ENCODE assay signal across 6 worm cellular contexts in the genomic region with DNA sequence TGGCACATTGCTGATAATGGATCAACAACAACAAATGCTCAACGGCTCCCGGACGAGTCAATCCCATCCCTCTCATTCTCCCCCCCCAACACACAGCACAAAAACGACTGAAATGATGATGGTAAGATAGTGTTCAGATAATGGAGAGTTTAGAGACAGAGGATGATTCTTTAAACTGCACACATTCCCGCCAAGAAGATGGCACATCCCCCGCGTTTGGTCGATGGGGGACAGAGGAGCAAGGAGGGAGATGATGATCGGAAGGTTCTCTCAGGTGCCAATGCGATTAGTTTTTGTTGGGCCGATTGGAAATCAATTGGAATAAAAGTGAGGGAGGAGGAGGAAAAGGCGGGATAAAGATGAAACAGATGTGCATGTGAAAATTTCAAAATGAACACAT.
TF ChIP-seq lines count a peak whose summit lies in the region.

No protein-coding gene starts in this region.

TF ChIP-seq in whole organism, L1 larva, 84 proteins besides CTCF, POLR2A, EP300 and RAD21 (continues in another document):
- TF ChIP-seq nhr-19 (GFP tag; conservative IDR thresholded peaks at IDR 0.05; lab: Robert Waterston, UW), result peak; percentile 43; the same call in 1 of the 2 replicates
- TF ChIP-seq blmp-1 (tag; optimal IDR thresholded peaks at IDR 0.05; lab: Kevin White, UChicago), result no peak
- TF ChIP-seq jun-1 (tag; optimal IDR thresholded peaks at IDR 0.05; lab: Kevin White, UChicago), result no peak
- no peak for TF ChIP-seq fkh-4 (tag; optimal IDR thresholded peaks at IDR 0.05; lab: Kevin White, UChicago; ENCODE audit: borderline replicate concordance)
- peak; percentile 92 for TF ChIP-seq pag-3 (tag; optimal IDR thresholded peaks at IDR 0.05; lab: Kevin White, UChicago; ENCODE audit: borderline replicate concordance, insufficient read depth)
- no peak for TF ChIP-seq ztf-11 (tag; optimal IDR thresholded peaks at IDR 0.05; lab: Kevin White, UChicago)
- peak; percentile 65 for TF ChIP-seq unc-130 (tag; optimal IDR thresholded peaks at IDR 0.05; lab: Kevin White, UChicago)
- peak; percentile 61 for TF ChIP-seq nhr-71 (tag; optimal IDR thresholded peaks at IDR 0.05; lab: Kevin White, UChicago)
- no peak for TF ChIP-seq pax-3 (tag; optimal IDR thresholded peaks at IDR 0.05; lab: Kevin White, UChicago)
- no peak for TF ChIP-seq tlp-1 (tag; optimal IDR thresholded peaks at IDR 0.05; lab: Kevin White, UChicago)
- no peak for TF ChIP-seq hlh-17 (GFP tag; optimal IDR thresholded peaks at IDR 0.05; lab: Kevin White, UChicago; ENCODE audit: borderline replicate concordance)
- no peak for TF ChIP-seq vab-15 (tag; optimal IDR thresholded peaks at IDR 0.05; lab: Kevin White, UChicago)
- TF ChIP-seq sptf-1 (tag; optimal IDR thresholded peaks at IDR 0.05; lab: Kevin White, UChicago), result no peak

TF ChIP-seq in whole organism, L2 larva, 48 proteins besides CTCF, POLR2A, EP300 and RAD21 (continues in another document):
- no peak for TF ChIP-seq lsy-2 (tag; optimal IDR thresholded peaks at IDR 0.05; lab: Kevin White, UChicago)
- peak; percentile 59 for TF ChIP-seq nhr-129 (tag; optimal IDR thresholded peaks at IDR 0.05; lab: Kevin White, UChicago)
- no peak for TF ChIP-seq nhr-77 (tag; optimal IDR thresholded peaks at IDR 0.05; lab: Kevin White, UChicago)
- no peak for TF ChIP-seq sem-4 (tag; optimal IDR thresholded peaks at IDR 0.05; lab: Kevin White, UChicago)
- peak; percentile 43 for TF ChIP-seq F13H6.1 (tag; optimal IDR thresholded peaks at IDR 0.05; lab: Kevin White, UChicago)
- no peak for TF ChIP-seq ztf-1 (GFP tag; conservative IDR thresholded peaks at IDR 0.05; lab: Robert Waterston, UW)
- TF ChIP-seq nhr-25 (tag; optimal IDR thresholded peaks at IDR 0.05; lab: Kevin White, UChicago), result no peak
- TF ChIP-seq alr-1 (tag; optimal IDR thresholded peaks at IDR 0.05; lab: Kevin White, UChicago), result no peak
- TF ChIP-seq C34F6.9 (tag; optimal IDR thresholded peaks at IDR 0.05; lab: Kevin White, UChicago), result peak; percentile 40
- no peak for TF ChIP-seq skn-1 (tag; optimal IDR thresholded peaks at IDR 0.05; lab: Kevin White, UChicago)
- no peak for TF ChIP-seq Y55F3AM.14 (GFP tag; optimal IDR thresholded peaks at IDR 0.05; lab: Kevin White, UChicago)
- TF ChIP-seq unc-39 (tag; optimal IDR thresholded peaks at IDR 0.05; lab: Kevin White, UChicago), result no peak
- TF ChIP-seq egl-27 (tag; optimal IDR thresholded peaks at IDR 0.05; lab: Kevin White, UChicago), result no peak
- no peak for TF ChIP-seq aly-2 (tag; optimal IDR thresholded peaks at IDR 0.05; lab: Kevin White, UChicago)
- TF ChIP-seq mbf-1 (tag; optimal IDR thresholded peaks at IDR 0.05; lab: Kevin White, UChicago), result no peak
- no peak for TF ChIP-seq nhr-10 (tag; optimal IDR thresholded peaks at IDR 0.05; lab: Kevin White, UChicago)

TF ChIP-seq in whole organism, L3 larva, 47 proteins besides CTCF, POLR2A, EP300 and RAD21:
- TF ChIP-seq egl-27 (tag; optimal IDR thresholded peaks at IDR 0.05; lab: Kevin White, UChicago) (no peak), ama-1 (optimal IDR thresholded peaks at IDR 0.05; lab: Kevin White, UChicago) (no peak), lsy-12 (tag; optimal IDR thresholded peaks at IDR 0.05; lab: Kevin White, UChicago) (no peak), egl-5 (tag; optimal IDR thresholded peaks at IDR 0.05; lab: Kevin White, UChicago) (peak; percentile 67), nfya-1 (tag; optimal IDR thresholded peaks at IDR 0.05; lab: Kevin White, UChicago; ENCODE audit: insufficient read depth) (no peak), ztf-4 (tag; optimal IDR thresholded peaks at IDR 0.05; lab: Kevin White, UChicago) (no peak), ceh-28 (tag; optimal IDR thresholded peaks at IDR 0.05; lab: Kevin White, UChicago) (no peak), mml-1 (tag; optimal IDR thresholded peaks at IDR 0.05; lab: Kevin White, UChicago) (no peak)

TF ChIP-seq in whole organism, L4 larva, 104 proteins besides CTCF, POLR2A, EP300 and RAD21:
- 0 out of 2 replicates have a peak, but pooled peaks have one; percentile 26 for TF ChIP-seq hmg-1.1 (GFP tag; IDR thresholded peaks at IDR 0.05; lab: Robert Waterston, UW)
- TF ChIP-seq mxl-3 (GFP tag; optimal IDR thresholded peaks at IDR 0.05; lab: Kevin White, UChicago), result peak; percentile 28
- peak; percentile 67 for TF ChIP-seq nhr-11 (tag; optimal IDR thresholded peaks at IDR 0.05; lab: Kevin White, UChicago)
- TF ChIP-seq hlh-11 (tag; optimal IDR thresholded peaks at IDR 0.05; lab: Kevin White, UChicago), result peak; percentile 50
- TF ChIP-seq lin-39 (tag; optimal IDR thresholded peaks at IDR 0.05; lab: Kevin White, UChicago), result no peak
- no peak for TF ChIP-seq D1046.2 (GFP tag; IDR thresholded peaks at IDR 0.05; lab: Robert Waterston, UW)
- peak in 1 of 2 experiments; percentile 42 for TF ChIP-seq daf-16 (GFP tag; optimal IDR thresholded peaks at IDR 0.05; lab: Kevin White, UChicago)
- TF ChIP-seq daf-16 (tag; optimal IDR thresholded peaks at IDR 0.05; lab: Kevin White, UChicago), result no peak

TF ChIP-seq in whole organism, late embryonic, 69 proteins besides CTCF, POLR2A, EP300 and RAD21:
- peak; percentile 84 for TF ChIP-seq ceh-18 (tag; optimal IDR thresholded peaks at IDR 0.05; lab: Kevin White, UChicago)
- peak; percentile 41 for TF ChIP-seq unc-55 (GFP tag; optimal IDR thresholded peaks at IDR 0.05; lab: Kevin White, UChicago)
- peak; percentile 46 for TF ChIP-seq rnt-1 (tag; optimal IDR thresholded peaks at IDR 0.05; lab: Kevin White, UChicago)
- no peak for TF ChIP-seq fkh-6 (tag; optimal IDR thresholded peaks at IDR 0.05; lab: Kevin White, UChicago)
- TF ChIP-seq tbx-7 (tag; optimal IDR thresholded peaks at IDR 0.05; lab: Kevin White, UChicago), result no peak
TF ChIP-seq in whole organism, late embryonic: peak in this region for 3.

TF ChIP-seq in whole organism, mixed stage, embryonic, 35 proteins besides CTCF, POLR2A, EP300 and RAD21:
- TF ChIP-seq unc-39 (tag; optimal IDR thresholded peaks at IDR 0.05; lab: Kevin White, UChicago) (no peak), mab-5 (tag; optimal IDR thresholded peaks at IDR 0.05; lab: Kevin White, UChicago) (no peak), nhr-28 (tag; optimal IDR thresholded peaks at IDR 0.05; lab: Kevin White, UChicago) (no peak), ceh-83 (GFP tag; optimal IDR thresholded peaks at IDR 0.05; lab: Kevin White, UChicago) (no peak), drap-1 (GFP tag; optimal IDR thresholded peaks at IDR 0.05; lab: Kevin White, UChicago) (no peak), tbx-8 (GFP tag; optimal IDR thresholded peaks at IDR 0.05; lab: Kevin White, UChicago) (no peak), unc-62 (GFP tag; optimal IDR thresholded peaks at IDR 0.05; lab: Kevin White, UChicago) (peak; percentile 48), nhr-12 (tag; optimal IDR thresholded peaks at IDR 0.05; lab: Kevin White, UChicago) (no peak), hlh-1 (tag; optimal IDR thresholded peaks at IDR 0.05; lab: Kevin White, UChicago) (peak; percentile 49), lin-32 (GFP tag; optimal IDR thresholded peaks at IDR 0.05; lab: Kevin White, UChicago) (no peak), ces-1 (GFP tag; optimal IDR thresholded peaks at IDR 0.05; lab: Kevin White, UChicago) (no peak), unc-120 (tag; optimal IDR thresholded peaks at IDR 0.05; lab: Kevin White, UChicago; ENCODE audit: poor library complexity, severe bottlenecking) (peak; percentile 93)
